Fruit fly (Drosophila melanogaster) whole organism, embryonic: Measurements from ENCODE around the gene E2f2.
A peak's percentile ranks its signal among the peaks of the same experiment; 100 is the strongest.

Experiments used
- BtbVII ChIP-seq: fragments of 200-800 bp; sonication (Bioruptor generic); optimal IDR thresholded peaks from 3 replicates; lab custom pipeline; 2017; ENCODE audit warnings: missing biosample characterization, mild to moderate bottlenecking, missing genetic modification characterization
- C15 ChIP-seq: fragments of 200-800 bp; sonication (Bioruptor generic); IDR thresholded peaks from 3 replicates; pipeline ENCODE4 v1.3.6; 2022; ENCODE audit warnings: missing biosample characterization, missing genetic modification characterization
- CG10321 ChIP-seq: fragments of 200-800 bp; sonication (Bioruptor generic); IDR thresholded peaks from 2 replicates; pipeline ENCODE4 v1.3.6; 2022; ENCODE audit warnings: missing biosample characterization, missing genetic modification characterization
- CG10543 ChIP-seq: fragments of 200-800 bp; sonication (Bioruptor generic); optimal IDR thresholded peaks from 3 replicates; lab custom pipeline; 2017; ENCODE audit warnings: missing biosample characterization, mild to moderate bottlenecking, missing genetic modification characterization, moderate library complexity
- CG10654 ChIP-seq: fragments of 200-800 bp; sonication (Bioruptor generic); optimal IDR thresholded peaks from 2 replicates; lab custom pipeline; 2016; ENCODE audit warnings: missing biosample characterization, missing genetic modification characterization
- CG10959 ChIP-seq: fragments of 200-800 bp; sonication (Bioruptor generic); IDR thresholded peaks from 2 replicates; pipeline ENCODE4 v1.3.6; 2022; ENCODE audit warnings: missing biosample characterization, missing genetic modification characterization
- CG14050 ChIP-seq: fragments of 200-800 bp; sonication (Bioruptor generic); IDR thresholded peaks from 3 replicates; pipeline ENCODE4 v1.3.6; 2022; ENCODE audit warnings: missing biosample characterization, missing genetic modification characterization
- CG14710 ChIP-seq: fragments of 200-800 bp; sonication (Bioruptor generic); optimal IDR thresholded peaks from 3 replicates; lab custom pipeline; 2019; ENCODE audit warnings: missing biosample characterization, mild to moderate bottlenecking, missing genetic modification characterization, moderate library complexity
- CG15011 ChIP-seq: fragments of 200-800 bp; sonication (Bioruptor generic); optimal IDR thresholded peaks from 3 replicates; lab custom pipeline; 2018; ENCODE audit warnings: missing biosample characterization, mild to moderate bottlenecking, missing genetic modification characterization
- CG18262 ChIP-seq: fragments of 200-800 bp; optimal IDR thresholded peaks from 3 replicates; lab custom pipeline; 2019; ENCODE audit warnings: missing biosample characterization, mild to moderate bottlenecking, missing genetic modification characterization, moderate library complexity
- CG1832 ChIP-seq: fragments of 200-800 bp; sonication (Bioruptor generic); optimal IDR thresholded peaks from 2 replicates; lab custom pipeline; 2017; ENCODE audit warnings: missing biosample characterization, mild to moderate bottlenecking, missing genetic modification characterization, inconsistent platforms
- CG2116 ChIP-seq: fragments of 200-800 bp; sonication (Bioruptor generic); optimal IDR thresholded peaks from 3 replicates; lab custom pipeline; 2018; ENCODE audit warnings: missing biosample characterization, mild to moderate bottlenecking, missing genetic modification characterization
- CG2129 ChIP-seq: fragments of 200-800 bp; sonication (Bioruptor generic); IDR thresholded peaks from 2 replicates; pipeline ENCODE4 v1.3.6; 2022; ENCODE audit warnings: missing biosample characterization, missing genetic modification characterization; ENCODE audit not compliant: partially characterized antibody
- CG6683 ChIP-seq: fragments of 200-800 bp; sonication (Bioruptor generic); optimal IDR thresholded peaks from 2 replicates; lab custom pipeline; 2017; ENCODE audit warnings: missing biosample characterization, mild to moderate bottlenecking, missing genetic modification characterization, missing genetic modification reagents
- CG7271 ChIP-seq: fragments of 200-800 bp; sonication (Bioruptor generic); optimal IDR thresholded peaks from 2 replicates; lab custom pipeline; 2018; ENCODE audit warnings: missing biosample characterization, mild to moderate bottlenecking, missing genetic modification characterization, moderate library complexity
- CG7745 ChIP-seq: fragments of 200-800 bp; sonication (Bioruptor generic); optimal IDR thresholded peaks from 2 replicates; lab custom pipeline; 2018; ENCODE audit warnings: missing biosample characterization, mild to moderate bottlenecking, missing genetic modification characterization, moderate library complexity
- CG8388 ChIP-seq: fragments of 200-800 bp; sonication (Bioruptor generic); optimal IDR thresholded peaks from 2 replicates; lab custom pipeline; 2019; ENCODE audit warnings: missing biosample characterization, mild to moderate bottlenecking, missing genetic modification characterization, moderate library complexity
- Dek ChIP-seq: fragments of 200-800 bp; sonication (Bioruptor generic); optimal IDR thresholded peaks from 3 replicates; lab custom pipeline; 2019; ENCODE audit warnings: missing biosample characterization, mild to moderate bottlenecking, missing genetic modification characterization, moderate library complexity
- Dll ChIP-seq: fragments of 200-800 bp; sonication (Bioruptor generic); IDR thresholded peaks from 4 replicates; pipeline ENCODE4 v1.3.6; 2022; ENCODE audit warnings: missing biosample characterization, missing genetic modification characterization; ENCODE audit not compliant: partially characterized antibody
- Hmx ChIP-seq: fragments of 200-800 bp; sonication (Bioruptor generic); optimal IDR thresholded peaks from 2 replicates; lab custom pipeline; 2016; ENCODE audit warnings: missing biosample characterization, missing genetic modification characterization
- Hr39 ChIP-seq: fragments of >200 bp; optimal IDR thresholded peaks from 2 replicates; lab custom pipeline; 2017
- Med ChIP-seq: fragments of 200-800 bp; sonication (Bioruptor generic); peaks from one replicate; lab custom pipeline; 2016; ENCODE audit warnings: missing biosample characterization, missing genetic modification characterization, mild to moderate bottlenecking, inconsistent platforms, moderate library complexity
- Opbp ChIP-seq: fragments of 200-800 bp; sonication (Bioruptor generic); IDR thresholded peaks from 3 replicates; pipeline ENCODE4 v1.3.6; 2022; ENCODE audit warnings: missing biosample characterization, missing genetic modification characterization; ENCODE audit not compliant: partially characterized antibody
- Rfx ChIP-seq: fragments of 200-800 bp; sonication (Bioruptor generic); IDR thresholded peaks from 2 replicates; pipeline ENCODE4 v1.3.6; 2022; ENCODE audit warnings: missing biosample characterization, missing genetic modification characterization
- Sin3A ChIP-seq: fragments of >200 bp; optimal IDR thresholded peaks from 2 replicates; lab custom pipeline; 2018
- TFAM ChIP-seq: fragments of 200-800 bp; sonication (Bioruptor generic); optimal IDR thresholded peaks from 2 replicates; lab custom pipeline; 2017; ENCODE audit warnings: missing biosample characterization, missing genetic modification characterization, inconsistent platforms
- Usf ChIP-seq: fragments of 200-800 bp; sonication (Bioruptor generic); optimal IDR thresholded peaks from 2 replicates; lab custom pipeline; 2017; ENCODE audit warnings: missing genotype, missing biosample characterization, missing genetic modification characterization
- Vsx1 ChIP-seq: fragments of 200-800 bp; sonication (Bioruptor generic); optimal IDR thresholded peaks from 2 replicates; lab custom pipeline; 2017; ENCODE audit warnings: missing biosample characterization, mild to moderate bottlenecking, missing genetic modification characterization, missing genetic modification reagents
- br ChIP-seq: fragments of >200 bp; optimal IDR thresholded peaks from 2 replicates; lab custom pipeline; 2017
- btn ChIP-seq: fragments of 200-800 bp; sonication (Bioruptor generic); optimal IDR thresholded peaks from 2 replicates; lab custom pipeline; 2016; ENCODE audit warnings: missing biosample characterization, missing genetic modification characterization
- danr ChIP-seq: fragments of 200-800 bp; sonication (Bioruptor generic); IDR thresholded peaks from 2 replicates; pipeline ENCODE4 v1.3.6; 2022; ENCODE audit warnings: missing biosample characterization, missing genetic modification characterization
- esg ChIP-seq: fragments of 200-800 bp; sonication (Bioruptor generic); conservative IDR thresholded peaks from 2 replicates; pipeline ENCODE4 v1.3.6; 2022; ENCODE audit warnings: missing biosample characterization, missing genetic modification characterization
- fd64A ChIP-seq: fragments of 200-800 bp; sonication (Bioruptor generic); optimal IDR thresholded peaks from 3 replicates; lab custom pipeline; 2018; ENCODE audit warnings: missing biosample characterization, mild to moderate bottlenecking, missing genetic modification characterization
- grn ChIP-seq: fragments of 200-800 bp; sonication (Bioruptor generic); optimal IDR thresholded peaks from 3 replicates; lab custom pipeline; 2017; ENCODE audit warnings: missing biosample characterization, missing genetic modification characterization
- ham ChIP-seq: fragments of 200-800 bp; sonication (Bioruptor generic); IDR thresholded peaks from 2 replicates; pipeline ENCODE4 v1.3.6; 2022; ENCODE audit warnings: missing biosample characterization, missing genetic modification characterization
- hbn ChIP-seq: fragments of 200-800 bp; sonication (Bioruptor generic); IDR thresholded peaks from 2 replicates; pipeline ENCODE4 v1.3.6; 2022; ENCODE audit warnings: missing biosample characterization, missing genetic modification characterization; ENCODE audit not compliant: partially characterized antibody
- hth ChIP-seq: fragments of >200 bp; optimal IDR thresholded peaks from 2 replicates; lab custom pipeline; 2017; ENCODE audit warnings: inconsistent platforms
- knrl ChIP-seq: fragments of 200-800 bp; sonication (Bioruptor generic); IDR thresholded peaks from 3 replicates; pipeline ENCODE4 v1.3.6; 2022; ENCODE audit warnings: missing biosample characterization, missing genetic modification characterization; ENCODE audit not compliant: partially characterized antibody
- lbe ChIP-seq: fragments of 200-800 bp; sonication (Bioruptor generic); optimal IDR thresholded peaks from 2 replicates; lab custom pipeline; 2016; ENCODE audit warnings: missing biosample characterization, mild to moderate bottlenecking, missing genetic modification characterization
- nerfin-2 ChIP-seq: fragments of 200-800 bp; sonication (Bioruptor generic); IDR thresholded peaks from 2 replicates; pipeline ENCODE4 v1.3.6; 2022; ENCODE audit warnings: missing biosample characterization, missing genetic modification characterization; ENCODE audit not compliant: partially characterized antibody
- peb ChIP-seq: fragments of 200-800 bp; sonication (Bioruptor generic); IDR thresholded peaks from 2 replicates; pipeline ENCODE4 v1.3.6; 2022; ENCODE audit warnings: missing biosample characterization, missing genetic modification characterization
- pzg ChIP-seq: fragments of 200-800 bp; sonication (Bioruptor generic); optimal IDR thresholded peaks from 3 replicates; lab custom pipeline; 2018; ENCODE audit warnings: missing biosample characterization, mild to moderate bottlenecking, missing genetic modification characterization, moderate library complexity
- shn ChIP-seq: fragments of 200-800 bp; sonication (Bioruptor generic); optimal IDR thresholded peaks from 3 replicates; lab custom pipeline; 2016; ENCODE audit warnings: missing biosample characterization, missing genetic modification characterization
- sna ChIP-seq: fragments of 200-800 bp; sonication (Bioruptor generic); IDR thresholded peaks from 2 replicates; pipeline ENCODE4 v1.3.6; 2022; ENCODE audit warnings: missing biosample characterization, missing genetic modification characterization; ENCODE audit not compliant: partially characterized antibody
- stwl ChIP-seq: fragments of 200-800 bp; sonication (Bioruptor generic); optimal IDR thresholded peaks from 3 replicates; lab custom pipeline; 2018; ENCODE audit warnings: missing biosample characterization, mild to moderate bottlenecking, missing genetic modification characterization, moderate library complexity
- tap ChIP-seq: fragments of 200-800 bp; optimal IDR thresholded peaks from 3 replicates; lab custom pipeline; 2019; ENCODE audit warnings: missing biosample characterization, mild to moderate bottlenecking, missing genetic modification characterization, moderate library complexity
- tio ChIP-seq: fragments of 200-800 bp; sonication (Bioruptor generic); optimal IDR thresholded peaks from 2 replicates; lab custom pipeline; 2017; ENCODE audit warnings: missing biosample characterization, missing genetic modification characterization, inconsistent platforms
- tll ChIP-seq, 2 experiments: fragments of 200-800 bp in 1 of 2; fragments of >200 bp in 1 of 2; sonication (Bioruptor generic) in 1 of 2; optimal IDR thresholded peaks; 2 replicates each; lab custom pipeline; 2017 to 2019; ENCODE audit warnings: missing biosample characterization in 2 of 2, missing genetic modification characterization in 2 of 2, mild to moderate bottlenecking in 1 of 2, moderate library complexity in 1 of 2
- usp ChIP-seq: fragments of >200 bp; optimal IDR thresholded peaks from 2 replicates; lab custom pipeline; 2017; ENCODE audit warnings: missing biosample characterization, missing genetic modification characterization

Gene E2f2

dm6 chr2L:21163311-21163842, 6.8 kb upstream of the E2f2 start, which contains the start of gene Noc2 (continued):
- TF ChIP-seq nerfin-2 (GFP tag; lab: Robert Waterston, UW) (no peak), CG10543 (peak; percentile 45)

dm6 chr2L:21162875-21163274, 6.3 kb upstream of the E2f2 start, which contains the start of gene Nbr:
Gene Nbr (minus strand): TSS chr2L:21163083.
- TF ChIP-seq Hr39 (lab: Kevin White, UChicago) (no peak), CG7745 (tag; lab: Kevin White, UChicago) (no peak), hth (lab: Kevin White, UChicago) (no peak), peb (GFP tag; lab: Robert Waterston, UW) (no peak), sna (peak; percentile 54), grn (GFP tag; lab: Kevin White, UChicago) (no peak), tll (GFP tag; optimal IDR thresholded peaks at IDR 0.05; lab: Kevin White, UChicago) (no peak), nerfin-2 (GFP tag; lab: Robert Waterston, UW) (no peak), TFAM (GFP tag; lab: Kevin White, UChicago) (no peak), BtbVII (GFP tag; lab: Kevin White, UChicago) (no peak), esg (GFP tag; lab: Robert Waterston, UW) (no peak), Dek (tag; lab: Kevin White, UChicago) (no peak), shn (GFP tag; lab: Kevin White, UChicago) (no peak), tap (no peak), Hmx (GFP tag; lab: Kevin White, UChicago) (no peak), CG15011 (GFP tag; lab: Kevin White, UChicago) (no peak), danr (no peak), CG7271 (tag; lab: Kevin White, UChicago) (no peak), CG2116 (GFP tag; lab: Kevin White, UChicago) (no peak), lbe (no peak), stwl (tag; lab: Kevin White, UChicago) (no peak), CG10321 (GFP tag; lab: Robert Waterston, UW) (no peak), Usf (GFP tag; lab: Kevin White, UChicago) (no peak), CG14050 (no peak), Vsx1 (GFP tag; lab: Kevin White, UChicago) (no peak), CG2129 (no peak), C15 (GFP tag; lab: Robert Waterston, UW) (no peak), Med (GFP tag; lab: Kevin White, UChicago) (peak; percentile 72), br (lab: Kevin White, UChicago) (no peak), usp (no peak), CG1832 (GFP tag; lab: Kevin White, UChicago) (no peak), Rfx (GFP tag; lab: Robert Waterston, UW) (peak; percentile 39), CG8388 (GFP tag; lab: Kevin White, UChicago) (no peak), Sin3A (lab: Kevin White, UChicago) (no peak), CG14710 (no peak), CG18262 (tag; lab: Kevin White, UChicago) (no peak), btn (GFP tag; lab: Kevin White, UChicago) (no peak), CG10959 (GFP tag; lab: Robert Waterston, UW) (no peak), Dll (GFP tag; lab: Robert Waterston, UW) (peak; percentile 67), CG10654 (no peak), fd64A (GFP tag; lab: Kevin White, UChicago) (no peak), pzg (peak; percentile 12), ham (GFP tag; lab: Robert Waterston, UW) (no peak), Opbp (GFP tag; lab: Robert Waterston, UW) (peak; percentile 31; the same call in 1 of the 3 replicates), CG6683 (GFP tag; lab: Kevin White, UChicago) (no peak), hbn (GFP tag; lab: Robert Waterston, UW) (peak; percentile 57), knrl (GFP tag; lab: Robert Waterston, UW) (peak; percentile 33; the same call in 2 of the 3 replicates), tio (no peak)
